Fruit fly (Drosophila melanogaster) S2 (cell line): ENCODE measurements around the gene Mgat3.

ENCODE experiments used
- CG8478 ChIP-seq: fragments of >200 bp; optimal IDR thresholded peaks from 2 replicates; lab custom pipeline; 2018
- CTCF ChIP-seq, 2 experiments: fragments of >200 bp; optimal IDR thresholded peaks; 2 replicates each; lab custom pipeline; 2018

dm6 chr2L:13176701-13177249 lies 5.6 kb downstream of the Mgat3 start, which contains the start of the genes Sfmbt and CG5439:
- no peak for TF ChIP-seq CG8478
- peak in 1 of 2 experiments; percentile 9 for TF ChIP-seq CTCF (optimal IDR thresholded peaks at IDR 0.05; lab: Kevin White, UChicago)
